Fruit fly (Drosophila melanogaster): ENCODE results near the gene Cyp4c3.
A peak's percentile ranks its signal among the peaks of the same experiment; 100 is the strongest.

Gene Cyp4c3

dm6 chr3R:30912402-30912801 is 18.6 kb downstream of the Cyp4c3 start, which contains the start of gene Ptx1 (continued):
- TF ChIP-seq dysf (GFP tag; IDR thresholded peaks at IDR 0.05), result no peak
- TF ChIP-seq CG6254 (GFP tag; optimal IDR thresholded peaks at IDR 0.05), result peak; percentile 2
- no peak for TF ChIP-seq CG3407 (GFP tag; optimal IDR thresholded peaks at IDR 0.05)
- no peak for TF ChIP-seq CG6654 (GFP tag; optimal IDR thresholded peaks at IDR 0.05)
- peak; percentile 40; the same call in 1 of the 2 replicates for TF ChIP-seq amos (GFP tag; IDR thresholded peaks at IDR 0.05; ENCODE audit: partially characterized antibody)
- no peak for TF ChIP-seq CG1647 (GFP tag; optimal IDR thresholded peaks at IDR 0.05)
- TF ChIP-seq CkIIα-i1 (GFP tag; IDR thresholded peaks at IDR 0.05), result no peak
- TF ChIP-seq gem (tag; optimal IDR thresholded peaks at IDR 0.05), result no peak
- peak; percentile 24 for TF ChIP-seq zen (tag; optimal IDR thresholded peaks at IDR 0.05)
- TF ChIP-seq emc (GFP tag; optimal IDR thresholded peaks at IDR 0.05), result no peak
- TF ChIP-seq Ptx1 (GFP tag; IDR thresholded peaks at IDR 0.05), result peak; percentile 52
- TF ChIP-seq CG10274 (GFP tag; optimal IDR thresholded peaks at IDR 0.05), result no peak
- TF ChIP-seq CG34422 (GFP tag; IDR thresholded peaks at IDR 0.05), result peak; percentile 43; the same call in 1 of the 3 replicates
- no peak for TF ChIP-seq CG17802 (tag; optimal IDR thresholded peaks at IDR 0.05)
- no peak for TF ChIP-seq fu2 (GFP tag; optimal IDR thresholded peaks at IDR 0.05)
- TF ChIP-seq ab (GFP tag; optimal IDR thresholded peaks at IDR 0.05), result no peak
- TF ChIP-seq h (optimal IDR thresholded peaks at IDR 0.05), result no peak
- TF ChIP-seq D19B (GFP tag; optimal IDR thresholded peaks at IDR 0.05), result no peak
- no peak for TF ChIP-seq CG3847 (GFP tag; IDR thresholded peaks at IDR 0.05)
- no peak for TF ChIP-seq sqz (GFP tag; optimal IDR thresholded peaks at IDR 0.05)
- no peak; the same call in 1 of the 2 replicates for TF ChIP-seq CG6272 (GFP tag; IDR thresholded peaks at IDR 0.05)
- no peak; the same call in 1 of the 2 replicates for TF ChIP-seq Rfx (GFP tag; IDR thresholded peaks at IDR 0.05)
- no peak for TF ChIP-seq CG13424 (tag; optimal IDR thresholded peaks at IDR 0.05)
- peak; percentile 16 for TF ChIP-seq abd-A (tag; optimal IDR thresholded peaks at IDR 0.05)
- TF ChIP-seq chif (GFP tag; optimal IDR thresholded peaks at IDR 0.05), result no peak
- no peak for TF ChIP-seq CG12104 (GFP tag; optimal IDR thresholded peaks at IDR 0.05)
- TF ChIP-seq tio (GFP tag; optimal IDR thresholded peaks at IDR 0.05), result no peak
- no peak for TF ChIP-seq dati (GFP tag; IDR thresholded peaks at IDR 0.05)
- TF ChIP-seq pnt (GFP tag; optimal IDR thresholded peaks at IDR 0.05), result no peak
- peak; percentile 66 for TF ChIP-seq tna (GFP tag; IDR thresholded peaks at IDR 0.05; ENCODE audit: partially characterized antibody)
- TF ChIP-seq YL-1 (GFP tag; optimal IDR thresholded peaks at IDR 0.05), result no peak
- TF ChIP-seq CG9797 (GFP tag; optimal IDR thresholded peaks at IDR 0.05), result no peak
- no peak for TF ChIP-seq CG15601 (tag; optimal IDR thresholded peaks at IDR 0.05)
- TF ChIP-seq CG10565 (GFP tag; optimal IDR thresholded peaks at IDR 0.05), result no peak
- no peak for TF ChIP-seq tap (tag; optimal IDR thresholded peaks at IDR 0.05)
- no peak for TF ChIP-seq CG1024 (GFP tag; IDR thresholded peaks at IDR 0.05)
- TF ChIP-seq Nf-YC (tag; optimal IDR thresholded peaks at IDR 0.05), result peak; percentile 99
- no peak for TF ChIP-seq Sry-δ (GFP tag; optimal IDR thresholded peaks at IDR 0.05)
- TF ChIP-seq p53 (GFP tag; optimal IDR thresholded peaks at IDR 0.05), result no peak
- TF ChIP-seq unc-4 (GFP tag; IDR thresholded peaks at IDR 0.05; ENCODE audit: partially characterized antibody), result peak; percentile 34; the same call in 1 of the 2 replicates
- no peak for TF ChIP-seq Lim3 (GFP tag; IDR thresholded peaks at IDR 0.05)
- TF ChIP-seq Mad (GFP tag; optimal IDR thresholded peaks at IDR 0.05), result no peak
- TF ChIP-seq CG9876 (GFP tag; optimal IDR thresholded peaks at IDR 0.05), result peak; percentile 9
- TF ChIP-seq Bgb (GFP tag; IDR thresholded peaks at IDR 0.05; ENCODE audit: partially characterized antibody), result peak; percentile 55
- TF ChIP-seq HHEX (GFP tag; optimal IDR thresholded peaks at IDR 0.05), result no peak
- TF ChIP-seq pfk (GFP tag; optimal IDR thresholded peaks at IDR 0.05), result no peak
- peak; percentile 58 for TF ChIP-seq cg (GFP tag; optimal IDR thresholded peaks at IDR 0.05)
- no peak for TF ChIP-seq CG12942 (GFP tag; optimal IDR thresholded peaks at IDR 0.05)
- no peak for TF ChIP-seq schlank (tag; optimal IDR thresholded peaks at IDR 0.05)
- peak; percentile 69 for TF ChIP-seq Deaf1 (tag; optimal IDR thresholded peaks at IDR 0.05)
- TF ChIP-seq CG17912 (GFP tag; optimal IDR thresholded peaks at IDR 0.05), result no peak
- TF ChIP-seq Fer1 (GFP tag; optimal IDR thresholded peaks at IDR 0.05), result peak; percentile 46
